Fruit fly (Drosophila melanogaster) Kc167 (cell line): ENCODE data around the gene CG6508.

ENCODE experiments used
- h ChIP-seq: fragments of >200 bp; optimal IDR thresholded peaks from 3 replicates; lab custom pipeline; 2018; ENCODE audit warnings: missing external identifiers
- ttk ChIP-seq: sonication (Bioruptor generic); optimal IDR thresholded peaks from 2 replicates; lab custom pipeline; 2017; ENCODE audit warnings: missing external identifiers

- no peak for TF ChIP-seq ttk (lab: Kevin White, UChicago)
- no peak for TF ChIP-seq h (lab: Kevin White, UChicago)
Measured at dm6 chr2L:10820405-10820804, 1.5 kb downstream of the CG6508 start, which contains the start of gene CG17134.
